Fruit fly (Drosophila melanogaster) S2 (cell line): ENCODE data around the gene CG13840.

ENCODE experiments used
- CG8478 ChIP-seq: fragments of >200 bp; optimal IDR thresholded peaks from 2 replicates; lab custom pipeline; 2018
- CTCF ChIP-seq, 2 experiments: fragments of >200 bp; optimal IDR thresholded peaks; 2 replicates each; lab custom pipeline; 2018

DNA sequence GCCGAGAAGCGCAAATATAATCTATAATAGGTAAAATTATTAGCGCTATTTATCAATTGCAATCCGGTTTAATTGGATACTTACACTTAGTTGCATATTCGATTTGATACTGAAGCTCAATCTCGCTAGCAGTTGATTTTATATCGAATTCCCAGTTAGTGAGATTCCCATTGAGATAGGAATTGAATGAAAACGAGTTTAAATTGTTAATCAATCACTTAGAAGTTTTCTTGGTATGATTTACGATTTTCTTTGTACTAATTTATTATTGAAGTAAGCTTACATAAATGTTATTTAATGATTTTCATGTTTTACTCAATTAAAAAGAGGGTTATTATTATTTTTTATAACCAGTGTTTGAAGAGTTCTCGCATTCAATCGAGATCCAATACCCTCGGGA is 46.4 kb downstream of the CG13840 start, which contains the start of gene CG43092:
- TF ChIP-seq CG8478 (lab: Kevin White, UChicago) (no peak), CTCF (optimal IDR thresholded peaks at IDR 0.05; lab: Kevin White, UChicago) (no peak)
